Worm (Caenorhabditis elegans): Measurements from ENCODE around the gene F09B12.5.

- TF ChIP-seq W03F9.2 (tag; optimal IDR thresholded peaks at IDR 0.05) (no peak), him-1 (tag; optimal IDR thresholded peaks at IDR 0.05) (no peak), dao-5 (tag; optimal IDR thresholded peaks at IDR 0.05) (no peak)
Measured at ce11 chrX:15100369-15100963, 16.0 kb downstream of the F09B12.5 start, which contains the start of gene dhhc-1.
